Worm (Caenorhabditis elegans): ENCODE data around the gene B0035.18.

The B0035.18 gene

ce11 chrIV:11351563-11351962, 31.5 kb downstream of the B0035.18 start:
- no peak for TF ChIP-seq T26A5.8 (tag; optimal IDR thresholded peaks at IDR 0.05)
- TF ChIP-seq dpff-1 (tag; optimal IDR thresholded peaks at IDR 0.05), result no peak
- no peak for TF ChIP-seq xnd-1 (tag; optimal IDR thresholded peaks at IDR 0.05)
- no peak for TF ChIP-seq F33H1.4 (GFP tag; IDR thresholded peaks at IDR 0.05)
- no peak for TF ChIP-seq B0019.2 (GFP tag; conservative IDR thresholded peaks at IDR 0.05)
- no peak for TF ChIP-seq nhr-90 (tag; optimal IDR thresholded peaks at IDR 0.05)
- TF ChIP-seq tlf-1 (GFP tag; optimal IDR thresholded peaks at IDR 0.05), result no peak
- TF ChIP-seq F39B2.1 (GFP tag; IDR thresholded peaks at IDR 0.05), result no peak
- TF ChIP-seq egl-18 (GFP tag; IDR thresholded peaks at IDR 0.05), result no peak
- no peak for TF ChIP-seq rec-8 (tag; optimal IDR thresholded peaks at IDR 0.05)
- TF ChIP-seq Y67H2A.10 (GFP tag; conservative IDR thresholded peaks at IDR 0.05), result no peak
- TF ChIP-seq nhr-80 (tag; optimal IDR thresholded peaks at IDR 0.05), result no peak
- TF ChIP-seq egl-44 (GFP tag; IDR thresholded peaks at IDR 0.05), result no peak
- TF ChIP-seq attf-6 (GFP tag; IDR thresholded peaks at IDR 0.05), result no peak
- TF ChIP-seq pbrm-1 (GFP tag; IDR thresholded peaks at IDR 0.05), result no peak
- no peak for TF ChIP-seq D2030.7 (GFP tag; IDR thresholded peaks at IDR 0.05)

- TF ChIP-seq hmg-20 (GFP tag; IDR thresholded peaks at IDR 0.05), result no peak
- no peak for TF ChIP-seq gei-17 (GFP tag; optimal IDR thresholded peaks at IDR 0.05)
- no peak for TF ChIP-seq F37B4.10 (GFP tag; IDR thresholded peaks at IDR 0.05)
- no peak for TF ChIP-seq ceh-40 (GFP tag; IDR thresholded peaks at IDR 0.05)
- no peak for TF ChIP-seq ekl-4 (GFP tag; IDR thresholded peaks at IDR 0.05)
- no peak for TF ChIP-seq aptf-2 (GFP tag; conservative IDR thresholded peaks at IDR 0.05)
Observed at ce11 chrIV:11352768-11353167, 32.7 kb downstream of the B0035.18 start.

ce11 chrIV:11353946-11354458, 33.9 kb downstream of the B0035.18 start, which contains the start of gene T01G1.2:
Gene T01G1.2, plus strand, starts transcription at chrIV:11354408.
- TF ChIP-seq mxl-1 (tag; optimal IDR thresholded peaks at IDR 0.05) (no peak), F52B5.7 (tag; optimal IDR thresholded peaks at IDR 0.05) (no peak), let-526 (GFP tag; IDR thresholded peaks at IDR 0.05) (no peak), nfya-2 (GFP tag; IDR thresholded peaks at IDR 0.05) (no peak), Y95B8A.8 (GFP tag; IDR thresholded peaks at IDR 0.05) (no peak), bed-2 (GFP tag; IDR thresholded peaks at IDR 0.05) (no peak), ztf-28 (GFP tag; IDR thresholded peaks at IDR 0.05) (no peak), chd-7 (tag; optimal IDR thresholded peaks at IDR 0.05) (no peak), him-1 (tag; optimal IDR thresholded peaks at IDR 0.05) (no peak), nfya-1 (tag; optimal IDR thresholded peaks at IDR 0.05; ENCODE audit: borderline replicate concordance, insufficient read depth) (no peak), sptf-2 (GFP tag; optimal IDR thresholded peaks at IDR 0.05) (no peak), dpff-1 (tag; optimal IDR thresholded peaks at IDR 0.05) (no peak), ZK185.1 (tag; optimal IDR thresholded peaks at IDR 0.05; ENCODE audit: poor library complexity, severe bottlenecking) (no peak), F33H1.4 (GFP tag; IDR thresholded peaks at IDR 0.05) (no peak), F57A8.1 (GFP tag; optimal IDR thresholded peaks at IDR 0.05) (no peak), snpc-4 (GFP tag; optimal IDR thresholded peaks at IDR 0.05) (no peak), snpc-4 (tag; optimal IDR thresholded peaks at IDR 0.05) (no peak), nhr-27 (tag; optimal IDR thresholded peaks at IDR 0.05) (no peak)
